Worm (Caenorhabditis elegans) whole organism, midembryonic: ENCODE data around the gene T05H10.4.

Experiments used
- T22C8.4 ChIP-seq: fragments of 200-800 bp; sonication (Bioruptor generic); IDR thresholded peaks from 2 replicates; pipeline ENCODE4 v1.3.6; 2022; ENCODE audit warnings: missing genetic modification characterization, missing compliant biosample characterization
- cog-1 ChIP-seq: sonication (generic microtip); optimal IDR thresholded peaks from 2 replicates; lab custom pipeline; 2016; ENCODE audit warnings: missing genetic modification characterization, missing compliant biosample characterization
- flt-1 ChIP-seq: fragments of 200-800 bp; sonication (Bioruptor generic); IDR thresholded peaks from 2 replicates; pipeline ENCODE4 v1.3.6; 2022; ENCODE audit warnings: missing genetic modification characterization, missing compliant biosample characterization
- klf-2 ChIP-seq: fragments of 200-800 bp; sonication (Bioruptor generic); conservative IDR thresholded peaks from 2 replicates; pipeline ENCODE4 v1.3.6; 2022; ENCODE audit warnings: missing genetic modification reagents, missing genetic modification characterization, missing compliant biosample characterization
- med-1 ChIP-seq: sonication (generic microtip); optimal IDR thresholded peaks from 2 replicates; lab custom pipeline; 2017; ENCODE audit warnings: missing genetic modification characterization, mild to moderate bottlenecking, missing compliant biosample characterization, antibody characterized with exemption, missing genetic modification reagents; ENCODE audit not compliant: insufficient read depth
- tab-1 ChIP-seq: fragments of 200-800 bp; sonication (Bioruptor generic); IDR thresholded peaks from 2 replicates; pipeline ENCODE4 v1.3.6; 2022; ENCODE audit warnings: missing genetic modification characterization, missing compliant biosample characterization
- ztf-23 ChIP-seq: fragments of 200-800 bp; sonication (Bioruptor generic); IDR thresholded peaks from 2 replicates; pipeline ENCODE4 v1.3.6; 2022; ENCODE audit warnings: missing genetic modification reagents, missing genetic modification characterization, missing compliant biosample characterization
- ztf-29 ChIP-seq: fragments of 200-800 bp; sonication (Bioruptor generic); IDR thresholded peaks from 2 replicates; pipeline ENCODE4 v1.3.6; 2022; ENCODE audit warnings: missing genetic modification reagents, missing genetic modification characterization, missing compliant biosample characterization

DNA sequence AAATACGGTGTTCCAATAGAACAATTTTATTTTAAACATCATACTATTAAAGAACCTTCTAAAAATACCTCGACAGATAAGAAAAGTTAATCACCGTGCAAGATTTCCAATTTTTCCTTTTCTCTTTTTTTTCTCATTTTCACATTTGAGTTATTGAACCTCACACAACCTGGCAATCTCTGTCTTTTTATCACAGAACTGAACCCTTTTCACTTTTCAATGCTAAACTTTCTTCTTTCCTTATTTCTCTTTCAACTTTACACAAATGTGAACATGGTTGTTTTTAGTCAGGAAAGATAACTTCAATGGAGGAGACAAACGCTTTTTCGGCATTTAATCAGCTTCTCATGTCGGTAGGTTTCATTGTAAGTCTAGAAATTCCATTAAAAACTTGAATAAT, at the start of gene T05H10.4:
- TF ChIP-seq flt-1 (GFP tag; lab: Robert Waterston, UW) (no peak), T22C8.4 (no peak), med-1 (no peak), klf-2 (no peak), cog-1 (tag; lab: Kevin White, UChicago) (no peak), ztf-29 (no peak), ztf-23 (GFP tag; lab: Robert Waterston, UW) (no peak), tab-1 (no peak)
